Worm (Caenorhabditis elegans): ENCODE data around the gene sre-49.

- TF ChIP-seq lin-13 (GFP tag; optimal IDR thresholded peaks at IDR 0.05) (no peak), tag-97 (GFP tag; IDR thresholded peaks at IDR 0.05) (no peak), daf-16 (GFP tag; optimal IDR thresholded peaks at IDR 0.05) (no peak), daf-16 (tag; optimal IDR thresholded peaks at IDR 0.05) (no peak), set-16 (GFP tag; IDR thresholded peaks at IDR 0.05) (no peak), nhr-10 (tag; optimal IDR thresholded peaks at IDR 0.05) (no peak), spr-3 (GFP tag; optimal IDR thresholded peaks at IDR 0.05) (no peak)
These were observed 15.5 kb upstream of the sre-49 start, which contains the start of gene sre-50 for ce11 chrII:12303142-12303541.

Measured in whole organism, L4 larva.